Worm (Caenorhabditis elegans) whole organism, early embryonic: ENCODE measurements around the gene str-109.

Source experiments
- B0310.2 ChIP-seq: sonication (generic microtip); optimal IDR thresholded peaks from 2 replicates; lab custom pipeline; 2016; ENCODE audit warnings: mild to moderate bottlenecking, missing genetic modification characterization, missing compliant biosample characterization
- F13C5.2 ChIP-seq: sonication (generic microtip); optimal IDR thresholded peaks from 2 replicates; lab custom pipeline; 2017; ENCODE audit warnings: mild to moderate bottlenecking, missing genetic modification characterization, inconsistent platforms, missing compliant biosample characterization
- aly-1 ChIP-seq: sonication (generic microtip); optimal IDR thresholded peaks from 2 replicates; lab custom pipeline; 2016; ENCODE audit warnings: missing genetic modification characterization, missing compliant biosample characterization
- ama-1 ChIP-seq: fragments of 150-350 bp; optimal IDR thresholded peaks from 2 replicates; lab custom pipeline; 2014
- ceh-13 ChIP-seq: fragments of 200-800 bp; sonication (Bioruptor generic); optimal IDR thresholded peaks from 2 replicates; lab custom pipeline; 2018; ENCODE audit warnings: mild to moderate bottlenecking, missing genetic modification characterization, missing compliant biosample characterization
- ceh-36 ChIP-seq: sonication (generic microtip); optimal IDR thresholded peaks from 2 replicates; lab custom pipeline; 2016; ENCODE audit warnings: missing genetic modification characterization, inconsistent platforms, missing compliant biosample characterization
- ets-7 ChIP-seq: sonication (generic microtip); optimal IDR thresholded peaks from 2 replicates; lab custom pipeline; 2016; ENCODE audit warnings: missing genotype, missing genetic modification characterization, missing compliant biosample characterization
- flt-1 ChIP-seq: fragments of 200-800 bp; sonication (Bioruptor generic); IDR thresholded peaks from 2 replicates; pipeline ENCODE4 v1.3.6; 2022; ENCODE audit warnings: missing genetic modification characterization, missing compliant biosample characterization
- hmbx-1 ChIP-seq: sonication (generic microtip); optimal IDR thresholded peaks from 2 replicates; lab custom pipeline; 2016; ENCODE audit warnings: mild to moderate bottlenecking, missing genetic modification characterization, missing compliant biosample characterization
- hmg-4 ChIP-seq: fragments of 200-800 bp; sonication (Bioruptor generic); optimal IDR thresholded peaks from 2 replicates; lab custom pipeline; 2018; ENCODE audit warnings: mild to moderate bottlenecking, missing genetic modification characterization, missing compliant biosample characterization
- hnd-1 ChIP-seq: sonication (generic microtip); optimal IDR thresholded peaks from 2 replicates; lab custom pipeline; 2016; ENCODE audit warnings: missing genetic modification characterization, missing compliant biosample characterization
- pes-1 ChIP-seq: fragments of 200-800 bp; sonication (Bioruptor generic); IDR thresholded peaks from 2 replicates; pipeline ENCODE4 v1.3.6; 2022; ENCODE audit warnings: missing genetic modification reagents, missing genetic modification characterization, missing compliant biosample characterization
- scrt-1 ChIP-seq: fragments of 200-800 bp; sonication (Bioruptor generic); IDR thresholded peaks from 2 replicates; pipeline ENCODE4 v1.3.6; 2022; ENCODE audit warnings: missing genetic modification characterization, missing compliant biosample characterization
- sea-1 ChIP-seq: fragments of 200-800 bp; sonication (Bioruptor generic); conservative IDR thresholded peaks from 2 replicates; pipeline ENCODE4 v1.3.6; 2022; ENCODE audit warnings: missing genetic modification characterization, missing compliant biosample characterization
- tbx-11 ChIP-seq: fragments of 200-800 bp; sonication (Bioruptor generic); IDR thresholded peaks from 2 replicates; pipeline ENCODE4 v1.3.6; 2022; ENCODE audit warnings: missing genetic modification characterization, missing compliant biosample characterization
- tbx-37 ChIP-seq: fragments of 200-800 bp; sonication (Bioruptor generic); conservative IDR thresholded peaks from 2 replicates; pipeline ENCODE4 v1.3.6; 2022; ENCODE audit warnings: missing genetic modification reagents, missing genetic modification characterization, missing compliant biosample characterization
- tra-4 ChIP-seq: sonication (generic microtip); optimal IDR thresholded peaks from 2 replicates; lab custom pipeline; 2017; ENCODE audit warnings: missing genetic modification characterization, missing compliant biosample characterization

Gene str-109

ce11 chrV:16127401-16127800, 34.6 kb downstream of the str-109 start, which contains the start of gene fbxa-143:
fbxa-143 (minus strand) TSS chrV:16127501.
- no peak for TF ChIP-seq tra-4
- TF ChIP-seq ceh-13 (GFP tag; lab: Kevin White, UChicago): no peak
- TF ChIP-seq flt-1 (GFP tag; lab: Robert Waterston, UW): no peak
- TF ChIP-seq tbx-37 (GFP tag; lab: Robert Waterston, UW): no peak
- no peak for TF ChIP-seq hmg-4 (GFP tag; lab: Kevin White, UChicago)
- no peak for TF ChIP-seq ets-7
- TF ChIP-seq sea-1 (GFP tag; lab: Robert Waterston, UW): no peak
- no peak for TF ChIP-seq aly-1 (tag; lab: Kevin White, UChicago)
- no peak for TF ChIP-seq ceh-36 (tag; lab: Kevin White, UChicago)
- no peak for TF ChIP-seq F13C5.2 (tag; lab: Kevin White, UChicago)
- no peak for TF ChIP-seq scrt-1 (GFP tag; lab: Robert Waterston, UW)
- no peak for TF ChIP-seq pes-1 (GFP tag; lab: Robert Waterston, UW)
- no peak for TF ChIP-seq hnd-1
- TF ChIP-seq B0310.2 (tag; lab: Kevin White, UChicago): no peak
- TF ChIP-seq tbx-11 (GFP tag; lab: Robert Waterston, UW): no peak

ce11 chrV:16124739-16125138, 37.3 kb downstream of the str-109 start, which contains the start of gene nhr-111:
nhr-111 (minus strand) TSS chrV:16124839.
- no peak for TF ChIP-seq ets-7
- TF ChIP-seq B0310.2 (tag; lab: Kevin White, UChicago): no peak
- TF ChIP-seq tra-4: no peak
- no peak for TF ChIP-seq flt-1 (GFP tag; lab: Robert Waterston, UW)
- no peak for TF ChIP-seq F13C5.2 (tag; lab: Kevin White, UChicago)
- no peak for TF ChIP-seq hmg-4 (GFP tag; lab: Kevin White, UChicago)
- TF ChIP-seq ama-1 (lab: Kevin White, UChicago): no peak
- TF ChIP-seq hnd-1: no peak
- TF ChIP-seq tbx-11 (GFP tag; lab: Robert Waterston, UW): no peak
- TF ChIP-seq aly-1 (tag; lab: Kevin White, UChicago): no peak
- no peak for TF ChIP-seq ceh-36 (tag; lab: Kevin White, UChicago)
- no peak for TF ChIP-seq pes-1 (GFP tag; lab: Robert Waterston, UW)

ce11 chrV:16121451-16121850, 40.6 kb downstream of the str-109 start:
- TF ChIP-seq tra-4: no peak
- TF ChIP-seq B0310.2 (tag; lab: Kevin White, UChicago): no peak
- no peak for TF ChIP-seq scrt-1 (GFP tag; lab: Robert Waterston, UW)
- no peak for TF ChIP-seq ama-1 (lab: Kevin White, UChicago)
- no peak for TF ChIP-seq hmbx-1 (tag; lab: Kevin White, UChicago)
- no peak for TF ChIP-seq hmg-4 (GFP tag; lab: Kevin White, UChicago)
- TF ChIP-seq F13C5.2 (tag; lab: Kevin White, UChicago): no peak
- no peak for TF ChIP-seq sea-1 (GFP tag; lab: Robert Waterston, UW)
- no peak for TF ChIP-seq aly-1 (tag; lab: Kevin White, UChicago)
- no peak for TF ChIP-seq flt-1 (GFP tag; lab: Robert Waterston, UW)
- no peak for TF ChIP-seq pes-1 (GFP tag; lab: Robert Waterston, UW)
- TF ChIP-seq ceh-36 (tag; lab: Kevin White, UChicago): no peak
- TF ChIP-seq tbx-37 (GFP tag; lab: Robert Waterston, UW): no peak
- TF ChIP-seq ets-7: no peak
- TF ChIP-seq tbx-11 (GFP tag; lab: Robert Waterston, UW): no peak
- TF ChIP-seq hnd-1: no peak
- TF ChIP-seq ceh-13 (GFP tag; lab: Kevin White, UChicago): no peak

- TF ChIP-seq ceh-36 (tag; lab: Kevin White, UChicago) (no peak), B0310.2 (tag; lab: Kevin White, UChicago) (no peak), tbx-11 (GFP tag; lab: Robert Waterston, UW) (no peak), scrt-1 (GFP tag; lab: Robert Waterston, UW) (no peak), tra-4 (no peak), ama-1 (lab: Kevin White, UChicago) (no peak), aly-1 (tag; lab: Kevin White, UChicago) (no peak), ceh-13 (GFP tag; lab: Kevin White, UChicago) (no peak), F13C5.2 (tag; lab: Kevin White, UChicago) (no peak), ets-7 (no peak)
Measured at ce11 chrV:16120922-16121321, 41.1 kb downstream of the str-109 start, which contains the start of gene skr-3. skr-3 (plus strand) TSS chrV:16121084.

ce11 chrV:16120499-16120898, 41.5 kb downstream of the str-109 start:
- no peak for TF ChIP-seq hnd-1
- TF ChIP-seq flt-1 (GFP tag; lab: Robert Waterston, UW): no peak
- no peak for TF ChIP-seq ceh-36 (tag; lab: Kevin White, UChicago)
- TF ChIP-seq tbx-11 (GFP tag; lab: Robert Waterston, UW): no peak
- TF ChIP-seq F13C5.2 (tag; lab: Kevin White, UChicago): no peak
- no peak for TF ChIP-seq tbx-37 (GFP tag; lab: Robert Waterston, UW)

- TF ChIP-seq flt-1 (GFP tag; lab: Robert Waterston, UW) (no peak), hnd-1 (no peak), F13C5.2 (tag; lab: Kevin White, UChicago) (no peak), sea-1 (GFP tag; lab: Robert Waterston, UW) (no peak), hmbx-1 (tag; lab: Kevin White, UChicago) (no peak), ets-7 (no peak), hmg-4 (GFP tag; lab: Kevin White, UChicago) (no peak), tbx-37 (GFP tag; lab: Robert Waterston, UW) (no peak), B0310.2 (tag; lab: Kevin White, UChicago) (no peak)
Measured at ce11 chrV:16118601-16119000, 43.4 kb downstream of the str-109 start, which contains the start of gene str-103. str-103 (minus strand) TSS chrV:16118701.

- TF ChIP-seq tra-4 (no peak), ets-7 (no peak), scrt-1 (GFP tag; lab: Robert Waterston, UW) (no peak), aly-1 (tag; lab: Kevin White, UChicago) (no peak), tbx-11 (GFP tag; lab: Robert Waterston, UW) (no peak), ama-1 (lab: Kevin White, UChicago) (no peak), hmg-4 (GFP tag; lab: Kevin White, UChicago) (no peak), sea-1 (GFP tag; lab: Robert Waterston, UW) (no peak)
Measured at ce11 chrV:16115381-16115780, 46.6 kb downstream of the str-109 start, which contains the start of gene str-25. str-25 (plus strand) TSS chrV:16115681.
